Worm (Caenorhabditis elegans): ENCODE results near the gene Y43F8B.9.

The Y43F8B.9 gene

DNA sequence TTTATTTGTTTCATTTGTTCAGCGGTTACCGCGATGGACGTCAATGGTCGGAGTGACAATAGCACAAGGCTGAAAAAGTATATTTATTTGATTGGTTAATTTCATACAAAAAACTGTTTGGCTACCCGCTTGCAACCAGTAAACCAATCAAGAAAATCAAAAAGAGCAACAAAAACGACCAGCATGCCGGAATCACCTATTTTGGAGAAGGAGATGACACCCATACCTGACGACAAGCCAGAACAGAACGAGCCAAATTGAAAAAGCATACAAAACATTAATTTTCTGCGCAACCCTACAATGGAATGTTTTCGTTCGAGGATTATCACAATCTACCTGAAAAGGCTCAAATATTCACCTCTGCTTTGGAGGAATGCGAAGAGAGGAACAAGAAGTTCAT, 12.5 kb downstream of the Y43F8B.9 start, which contains the start of gene Y43F8B.7:
Gene Y43F8B.7 (plus strand): TSS at position 301 of the 400 bp plus-strand sequence.
- TF ChIP-seq mdt-29 (GFP tag; IDR thresholded peaks at IDR 0.05) (no peak), tag-97 (GFP tag; IDR thresholded peaks at IDR 0.05) (no peak), zip-2 (tag; optimal IDR thresholded peaks at IDR 0.05) (no peak), arid-1 (GFP tag; conservative IDR thresholded peaks at IDR 0.05) (no peak), ces-1 (GFP tag; optimal IDR thresholded peaks at IDR 0.05) (no peak), ztf-11 (tag; optimal IDR thresholded peaks at IDR 0.05) (no peak), zag-1 (tag; optimal IDR thresholded peaks at IDR 0.05) (no peak), nhr-42 (GFP tag; IDR thresholded peaks at IDR 0.05) (no peak), rbr-2 (tag; optimal IDR thresholded peaks at IDR 0.05) (no peak), F44E2.7 (GFP tag; IDR thresholded peaks at IDR 0.05) (no peak), hlh-11 (tag; optimal IDR thresholded peaks at IDR 0.05) (no peak), sdz-12 (GFP tag; optimal IDR thresholded peaks at IDR 0.05) (no peak), zip-11 (GFP tag; IDR thresholded peaks at IDR 0.05) (no peak), Y75B8A.6 (GFP tag; IDR thresholded peaks at IDR 0.05) (no peak), nhr-11 (tag; optimal IDR thresholded peaks at IDR 0.05) (no peak), spr-3 (GFP tag; optimal IDR thresholded peaks at IDR 0.05) (no peak)

DNA sequence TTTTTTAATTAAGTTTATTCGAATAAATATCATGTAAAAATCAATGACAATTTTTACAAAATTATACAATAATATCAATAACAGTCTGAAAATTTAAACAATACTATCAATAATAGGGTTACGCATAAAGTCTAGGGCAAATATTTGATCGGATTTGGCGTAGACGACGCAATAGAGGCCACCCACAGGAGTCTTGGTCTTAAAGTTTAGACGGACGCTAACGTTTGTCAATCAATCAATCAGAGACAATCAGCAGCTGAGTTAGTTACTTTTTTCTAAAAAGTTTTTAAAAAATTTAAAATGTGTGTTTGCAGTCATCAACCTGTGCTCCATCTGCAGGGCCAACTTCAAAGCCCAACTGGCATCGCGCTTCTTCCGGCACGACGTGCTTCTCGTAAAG, 13.3 kb downstream of the Y43F8B.9 start, which contains the start of gene Y43F8B.29:
Gene Y43F8B.29 (plus strand): TSS at position 301 of the 400 bp plus-strand sequence.
- TF ChIP-seq tag-97 (GFP tag; IDR thresholded peaks at IDR 0.05), result no peak
- TF ChIP-seq zfp-2 (tag; optimal IDR thresholded peaks at IDR 0.05), result no peak
- no peak for TF ChIP-seq T26A8.4 (GFP tag; IDR thresholded peaks at IDR 0.05)
- no peak for TF ChIP-seq mes-2 (tag; optimal IDR thresholded peaks at IDR 0.05; ENCODE audit: poor library complexity, severe bottlenecking)
- TF ChIP-seq aly-2 (tag; optimal IDR thresholded peaks at IDR 0.05), result no peak
- no peak for TF ChIP-seq vab-7 (GFP tag; IDR thresholded peaks at IDR 0.05)

DNA sequence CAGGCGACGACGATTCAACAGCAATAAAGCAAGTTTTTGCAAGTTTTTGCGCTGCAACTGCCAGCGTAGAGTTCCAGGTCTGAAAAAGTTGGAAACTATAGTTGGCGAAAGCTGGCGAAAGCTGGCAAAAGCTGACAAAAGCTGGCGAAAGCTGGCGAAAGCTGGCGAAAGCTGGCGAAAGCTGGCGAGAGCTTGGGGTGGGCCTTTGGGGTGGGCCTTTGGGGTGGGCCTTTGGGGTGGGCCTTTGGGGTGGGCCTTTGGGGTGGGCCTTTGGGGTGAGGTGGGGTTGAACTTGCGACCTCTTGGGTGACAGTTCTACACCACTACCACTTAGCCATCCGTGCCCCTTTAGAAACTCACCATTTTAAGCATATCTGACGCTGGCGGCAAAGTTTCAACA, 17.2 kb downstream of the Y43F8B.9 start:
- TF ChIP-seq set-16 (GFP tag; IDR thresholded peaks at IDR 0.05) (peak; percentile 89), nhr-102 (tag; optimal IDR thresholded peaks at IDR 0.05) (no peak), snpc-1.2 (GFP tag; IDR thresholded peaks at IDR 0.05) (0 out of 2 replicates have a peak, but pooled peaks have one; percentile 20)

DNA sequence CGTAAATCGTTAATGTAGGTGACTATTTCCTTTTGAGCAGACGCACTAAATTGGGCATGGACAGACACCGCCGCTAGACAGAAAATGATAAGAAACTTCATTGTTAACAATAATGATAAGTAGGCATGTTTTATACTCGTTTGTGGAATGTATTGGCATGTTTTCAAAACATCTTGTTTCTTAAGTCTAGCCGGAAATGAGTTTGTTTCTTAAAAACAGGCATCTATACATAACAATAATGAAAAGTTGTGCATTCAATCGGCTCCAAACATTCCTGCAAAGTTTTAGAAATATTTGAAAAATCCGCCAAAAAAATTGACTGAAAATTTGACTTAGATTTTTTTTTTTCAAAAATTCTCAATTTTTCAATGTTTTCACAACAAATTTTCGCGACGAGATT, 17.6 kb downstream of the Y43F8B.9 start, which contains the start of gene scl-21:
Gene scl-21 (minus strand): TSS at position 101 of the 400 bp plus-strand sequence.
- TF ChIP-seq snpc-1.2 (GFP tag; IDR thresholded peaks at IDR 0.05) (no peak), ceh-82 (tag; optimal IDR thresholded peaks at IDR 0.05) (no peak), nhr-41 (GFP tag; IDR thresholded peaks at IDR 0.05) (no peak)

DNA sequence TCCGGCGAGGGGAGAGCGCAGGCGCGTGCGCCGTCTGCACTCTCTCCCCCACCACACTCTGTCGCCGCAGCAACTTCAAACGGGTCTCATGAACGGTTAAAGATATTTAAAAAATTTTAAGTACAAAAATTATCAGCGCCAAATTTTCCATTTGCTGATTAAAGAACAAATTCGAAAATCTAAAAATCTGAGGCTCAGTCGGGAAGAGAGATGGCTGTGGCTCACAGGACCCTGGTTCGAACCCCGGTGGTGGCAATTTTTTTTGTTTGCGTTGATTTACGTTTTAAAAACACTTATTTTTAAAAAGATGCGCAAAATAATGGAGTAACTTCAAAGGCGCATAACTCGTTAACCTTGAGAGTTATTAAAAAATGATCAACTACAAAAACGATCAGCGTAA, 19.1 kb downstream of the Y43F8B.9 start:
- TF ChIP-seq nhr-42 (GFP tag; IDR thresholded peaks at IDR 0.05), result no peak
- TF ChIP-seq aha-1 (tag), result peak; percentile 2

DNA sequence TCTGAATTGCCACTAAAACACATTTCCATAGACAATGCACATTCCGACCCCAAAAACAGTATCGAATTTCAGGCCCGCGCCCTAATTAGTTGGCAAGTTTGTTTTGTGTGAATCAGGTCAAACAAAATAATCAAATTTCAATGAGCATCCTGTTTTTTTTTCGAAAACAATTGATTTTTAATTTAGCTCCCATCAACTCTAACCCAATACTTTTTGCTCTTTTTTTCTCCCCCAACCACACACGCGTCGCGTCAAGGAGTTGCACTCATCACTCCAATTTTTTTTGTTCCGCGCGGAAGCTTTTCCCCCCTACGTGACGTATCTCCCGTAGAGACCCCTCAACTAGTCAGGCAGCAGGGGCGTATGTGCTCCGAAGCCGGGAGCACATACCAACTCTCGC, 23.4 kb downstream of the Y43F8B.9 start:
- TF ChIP-seq aha-1 (tag) (no peak), unc-62 (GFP tag; optimal IDR thresholded peaks at IDR 0.05 in 1 of 2) (peak in 1 of 2 experiments; percentile 97), unc-62 (tag; optimal IDR thresholded peaks at IDR 0.05) (no peak)

DNA sequence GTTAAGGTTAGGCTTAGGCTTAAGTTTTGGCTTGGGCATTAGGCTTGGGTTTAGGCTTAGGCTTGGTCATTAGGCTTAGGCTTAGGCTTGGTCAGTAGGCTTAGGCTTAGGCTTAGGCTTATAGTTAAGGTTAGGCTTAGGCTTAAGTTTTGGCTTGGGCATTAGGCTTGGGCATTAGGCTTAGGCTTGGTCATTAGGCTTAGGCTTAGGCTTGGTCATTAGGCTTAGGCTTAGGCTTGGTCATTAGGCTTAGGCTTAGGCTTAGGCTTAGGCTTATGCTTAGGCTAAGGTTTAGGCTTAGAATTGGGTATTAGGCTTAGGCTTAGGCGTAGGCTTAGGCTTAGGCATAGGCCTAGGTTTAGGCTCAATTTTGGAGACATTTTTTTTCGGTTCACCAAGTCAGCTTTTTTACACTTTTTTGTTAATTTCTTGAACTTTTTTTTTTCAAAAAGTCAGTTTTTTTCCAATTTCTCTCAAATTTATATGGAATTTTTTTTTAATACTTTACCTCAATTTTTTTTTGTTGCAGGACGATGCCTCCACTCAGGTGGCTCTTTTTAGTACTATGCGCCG, 24.7 kb downstream of the Y43F8B.9 start, which contains the start of gene Y43F8B.3:
Gene Y43F8B.3 (plus strand): TSS at position 523 of the 573 bp plus-strand sequence.
- no peak for TF ChIP-seq snpc-1.2 (GFP tag; IDR thresholded peaks at IDR 0.05)
- TF ChIP-seq fkh-10 (GFP tag; optimal IDR thresholded peaks at IDR 0.05), result no peak
- no peak for TF ChIP-seq egl-43 (GFP tag; IDR thresholded peaks at IDR 0.05)
- TF ChIP-seq ceh-28 (tag; optimal IDR thresholded peaks at IDR 0.05), result no peak
- TF ChIP-seq duxl-1 (tag; optimal IDR thresholded peaks at IDR 0.05; ENCODE audit: poor library complexity), result no peak
- TF ChIP-seq mdt-29 (GFP tag; IDR thresholded peaks at IDR 0.05), result no peak
- TF ChIP-seq nhr-25 (tag; optimal IDR thresholded peaks at IDR 0.05; ENCODE audit: borderline replicate concordance, insufficient read depth), result no peak
- no peak for TF ChIP-seq Y5F2A.4 (GFP tag; optimal IDR thresholded peaks at IDR 0.05)
- no peak for TF ChIP-seq D1046.2 (GFP tag; IDR thresholded peaks at IDR 0.05)
- TF ChIP-seq madf-9 (GFP tag; conservative IDR thresholded peaks at IDR 0.05), result no peak
- no peak for TF ChIP-seq tra-1 (GFP tag; IDR thresholded peaks at IDR 0.05)
- no peak for TF ChIP-seq F49E8.2 (tag; optimal IDR thresholded peaks at IDR 0.05; ENCODE audit: borderline replicate concordance)
- TF ChIP-seq pha-4 (GFP tag; IDR thresholded peaks at IDR 0.05), result no peak
- no peak for TF ChIP-seq pha-4 (tag; optimal IDR thresholded peaks at IDR 0.05)

Data from whole organism, L4 larva.